Fruit fly (Drosophila melanogaster) Kc167 (cell line): ENCODE data around the gene CG6912.

ENCODE experiments used
- Myc ChIP-seq: fragments of >200 bp; optimal IDR thresholded peaks from 2 replicates; lab custom pipeline; 2017; ENCODE audit warnings: missing external identifiers
- h ChIP-seq: fragments of >200 bp; optimal IDR thresholded peaks from 3 replicates; lab custom pipeline; 2018; ENCODE audit warnings: missing external identifiers
- psq ChIP-seq: fragments of >200 bp; optimal IDR thresholded peaks from 2 replicates; lab custom pipeline; 2017; ENCODE audit warnings: missing external identifiers

- TF ChIP-seq h: no peak
- no peak for TF ChIP-seq psq
- TF ChIP-seq Myc (lab: Kevin White, UChicago): no peak
Measured at dm6 chr3R:15145491-15145890, 8.7 kb upstream of the CG6912 start.
